Fruit fly (Drosophila melanogaster) whole organism, adult: ENCODE results near the gene CG46505.
"Not testable (repeated sequence)": the region's sequence is repeated elsewhere in the genome, so short reads cannot be mapped to it uniquely, and the experiment has no call there.

Source experiments
- CG11617 ChIP-seq: fragments of 200-800 bp; sonication (Bioruptor generic); optimal IDR thresholded peaks from 2 replicates; lab custom pipeline; 2017; ENCODE audit warnings: mild to moderate bottlenecking, missing biosample characterization, missing genetic modification reagents, missing genetic modification characterization
- CG1620 ChIP-seq: fragments of 200-800 bp; sonication (Bioruptor generic); optimal IDR thresholded peaks from 2 replicates; lab custom pipeline; 2016; ENCODE audit warnings: missing biosample characterization, missing genetic modification characterization
- CG33017 ChIP-seq: fragments of 200-800 bp; sonication (Bioruptor generic); optimal IDR thresholded peaks from 2 replicates; lab custom pipeline; 2018; ENCODE audit warnings: missing biosample characterization, mild to moderate bottlenecking, missing genetic modification characterization, moderate library complexity
- Crg-1 ChIP-seq: fragments of 200-800 bp; sonication (Bioruptor generic); optimal IDR thresholded peaks from 2 replicates; lab custom pipeline; 2016; ENCODE audit warnings: missing biosample characterization, missing genetic modification characterization
- Mnt ChIP-seq: fragments of 200-800 bp; sonication (Bioruptor generic); optimal IDR thresholded peaks from 2 replicates; lab custom pipeline; 2016; ENCODE audit warnings: missing biosample characterization, mild to moderate bottlenecking, missing genetic modification characterization
- cnc ChIP-seq, 2 experiments: fragments of >200 bp; optimal IDR thresholded peaks; 2 replicates each; lab custom pipeline; 2017
- pad ChIP-seq: fragments of 200-800 bp; sonication (Bioruptor generic); optimal IDR thresholded peaks from 3 replicates; lab custom pipeline; 2017; ENCODE audit warnings: missing biosample characterization, missing genetic modification characterization, mild to moderate bottlenecking, moderate library complexity, missing genetic modification reagents

DNA sequence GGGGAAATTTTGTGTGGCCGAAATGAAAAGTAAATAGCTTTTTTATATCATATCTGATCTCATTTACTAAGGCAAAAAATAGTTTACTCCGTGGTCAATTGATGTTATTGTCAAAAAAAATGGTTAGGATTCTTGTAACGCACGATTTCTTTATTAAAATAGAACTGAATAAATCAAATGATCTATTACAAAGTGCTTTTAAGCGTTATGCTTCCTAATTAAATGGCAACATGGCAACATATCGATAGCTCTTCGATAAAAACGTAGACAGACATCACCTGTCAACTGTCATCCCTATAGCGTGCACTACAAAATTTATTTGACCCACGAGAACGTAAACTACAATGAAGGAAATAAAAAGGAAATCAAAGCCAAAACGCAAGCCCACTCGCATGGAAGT is 29.6 kb downstream of the CG46505 start, which contains the start of gene CG46511:
- not testable (repeated sequence) for TF ChIP-seq CG11617 (GFP tag; lab: Kevin White, UChicago); Mnt; cnc (optimal IDR thresholded peaks at IDR 0.05; lab: Kevin White, UChicago); CG33017 (tag; lab: Kevin White, UChicago); Crg-1 (GFP tag; lab: Kevin White, UChicago); CG1620 (GFP tag; lab: Kevin White, UChicago); pad (GFP tag; lab: Kevin White, UChicago)
